Worm (Caenorhabditis elegans) whole organism, L3 larva: ENCODE data around the gene str-30.

ENCODE experiments used
- aly-2 ChIP-seq: fragments of 150-350 bp; optimal IDR thresholded peaks from 2 replicates; lab custom pipeline; 2014; ENCODE audit warnings: missing biosample characterization, missing genetic modification characterization
- ama-1 ChIP-seq: fragments of 150-350 bp; optimal IDR thresholded peaks from 2 replicates; lab custom pipeline; 2018
- elt-2 ChIP-seq: sonication (generic microtip); optimal IDR thresholded peaks from 2 replicates; lab custom pipeline; 2016; ENCODE audit warnings: missing genetic modification reagents, mild to moderate bottlenecking, missing genetic modification characterization, missing compliant biosample characterization
- jun-1 ChIP-seq: fragments of 150-350 bp; optimal IDR thresholded peaks from 2 replicates; lab custom pipeline; 2014; ENCODE audit warnings: missing biosample characterization, missing genetic modification reagents, missing genetic modification characterization
- nhr-11 ChIP-seq: fragments of 150-350 bp; optimal IDR thresholded peaks from 2 replicates; lab custom pipeline; 2014; ENCODE audit warnings: missing biosample characterization, missing genetic modification characterization
- nhr-12 ChIP-seq: fragments of 150-350 bp; optimal IDR thresholded peaks from 2 replicates; lab custom pipeline; 2014; ENCODE audit warnings: missing biosample characterization, missing genetic modification characterization
- nhr-237 ChIP-seq: fragments of 150-350 bp; optimal IDR thresholded peaks from 2 replicates; lab custom pipeline; 2014; ENCODE audit warnings: missing biosample characterization, missing genetic modification characterization
- nhr-25 ChIP-seq: sonication (generic microtip); optimal IDR thresholded peaks from 2 replicates; lab custom pipeline; 2017; ENCODE audit warnings: missing biosample characterization, missing genetic modification characterization
- nhr-43 ChIP-seq: sonication (generic microtip); optimal IDR thresholded peaks from 2 replicates; lab custom pipeline; 2016; ENCODE audit warnings: mild to moderate bottlenecking, missing genetic modification characterization, missing compliant biosample characterization; ENCODE audit not compliant: poor library complexity, severe bottlenecking
- pqm-1 ChIP-seq: fragments of 150-350 bp; optimal IDR thresholded peaks from 2 replicates; lab custom pipeline; 2017; ENCODE audit warnings: missing biosample characterization, missing genetic modification characterization, inconsistent platforms
- skn-1 ChIP-seq: fragments of 150-350 bp; optimal IDR thresholded peaks from 2 replicates; lab custom pipeline; 2014; ENCODE audit warnings: missing biosample characterization, missing genetic modification characterization
- tbx-2 ChIP-seq: sonication (generic microtip); optimal IDR thresholded peaks from 2 replicates; lab custom pipeline; 2016; ENCODE audit warnings: mild to moderate bottlenecking, missing genetic modification characterization, missing compliant biosample characterization
- ztf-4 ChIP-seq: fragments of 150-350 bp; optimal IDR thresholded peaks from 2 replicates; lab custom pipeline; 2014; ENCODE audit warnings: missing biosample characterization, missing genetic modification characterization

DNA sequence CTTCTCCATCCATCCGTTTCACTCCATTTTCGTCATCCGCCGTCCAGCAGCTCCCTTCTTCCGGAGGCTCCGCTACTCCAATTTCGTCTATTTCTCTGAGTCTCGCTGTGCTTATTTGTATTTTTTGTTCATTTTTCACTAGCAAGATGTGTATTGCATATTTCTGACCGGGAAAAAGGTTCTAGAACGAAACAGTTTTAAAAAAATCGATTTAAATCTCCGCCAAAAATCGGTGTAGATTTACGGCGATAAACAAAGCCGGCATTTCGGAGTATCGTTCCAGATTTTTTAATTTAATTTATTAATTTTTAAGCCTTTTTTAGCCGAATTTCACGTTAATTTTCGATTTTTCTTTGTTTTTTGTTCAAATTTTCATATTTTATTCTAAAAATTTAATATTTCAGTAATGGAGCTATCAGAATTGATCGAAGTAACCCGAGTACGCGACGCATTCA is 18.3 kb downstream of the str-30 start, which contains the start of gene mtm-9:
- TF ChIP-seq nhr-11 (no peak), nhr-12 (tag; lab: Kevin White, UChicago) (no peak), aly-2 (no peak), tbx-2 (no peak), nhr-25 (tag; lab: Kevin White, UChicago) (no peak), skn-1 (tag; lab: Kevin White, UChicago) (peak; percentile 18), elt-2 (tag; lab: Kevin White, UChicago) (no peak), jun-1 (tag; lab: Kevin White, UChicago) (peak; percentile 6), ama-1 (lab: Kevin White, UChicago) (no peak), ztf-4 (tag; lab: Kevin White, UChicago) (no peak), nhr-237 (tag; lab: Kevin White, UChicago) (no peak), nhr-43 (no peak), pqm-1 (tag; lab: Kevin White, UChicago) (no peak)
